Worm (Caenorhabditis elegans): ENCODE measurements around the gene hsp-110.

DNA sequence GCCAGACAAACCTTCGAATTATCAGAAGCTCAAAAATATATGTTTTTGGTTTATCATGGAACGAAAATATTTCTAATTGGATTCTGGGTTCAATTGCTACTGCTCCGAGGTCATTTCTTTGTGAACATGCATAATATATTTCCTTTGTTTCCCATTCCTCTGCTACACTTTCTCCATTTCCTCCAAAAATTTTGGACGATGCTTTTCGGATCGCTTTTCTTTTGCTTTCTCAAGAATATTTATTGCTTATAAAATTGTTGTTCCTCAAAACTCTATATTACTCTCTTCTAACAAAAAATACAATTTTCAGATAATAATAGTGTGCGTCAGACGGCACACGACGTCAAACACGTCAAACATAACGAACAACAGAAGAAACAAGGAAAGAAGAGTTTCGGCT lies 48.0 kb upstream of the hsp-110 start, which contains the start of gene pac-1:
- TF ChIP-seq nhr-237 (tag; optimal IDR thresholded peaks at IDR 0.05) (no peak), mep-1 (tag; optimal IDR thresholded peaks at IDR 0.05) (no peak), elt-3 (tag; optimal IDR thresholded peaks at IDR 0.05) (no peak), unc-39 (tag; optimal IDR thresholded peaks at IDR 0.05) (no peak), unc-62 (GFP tag; optimal IDR thresholded peaks at IDR 0.05) (no peak), snpc-4 (tag; optimal IDR thresholded peaks at IDR 0.05) (no peak)
